Fruit fly (Drosophila melanogaster): ENCODE results near the gene CG7600.

The CG7600 gene

DNA sequence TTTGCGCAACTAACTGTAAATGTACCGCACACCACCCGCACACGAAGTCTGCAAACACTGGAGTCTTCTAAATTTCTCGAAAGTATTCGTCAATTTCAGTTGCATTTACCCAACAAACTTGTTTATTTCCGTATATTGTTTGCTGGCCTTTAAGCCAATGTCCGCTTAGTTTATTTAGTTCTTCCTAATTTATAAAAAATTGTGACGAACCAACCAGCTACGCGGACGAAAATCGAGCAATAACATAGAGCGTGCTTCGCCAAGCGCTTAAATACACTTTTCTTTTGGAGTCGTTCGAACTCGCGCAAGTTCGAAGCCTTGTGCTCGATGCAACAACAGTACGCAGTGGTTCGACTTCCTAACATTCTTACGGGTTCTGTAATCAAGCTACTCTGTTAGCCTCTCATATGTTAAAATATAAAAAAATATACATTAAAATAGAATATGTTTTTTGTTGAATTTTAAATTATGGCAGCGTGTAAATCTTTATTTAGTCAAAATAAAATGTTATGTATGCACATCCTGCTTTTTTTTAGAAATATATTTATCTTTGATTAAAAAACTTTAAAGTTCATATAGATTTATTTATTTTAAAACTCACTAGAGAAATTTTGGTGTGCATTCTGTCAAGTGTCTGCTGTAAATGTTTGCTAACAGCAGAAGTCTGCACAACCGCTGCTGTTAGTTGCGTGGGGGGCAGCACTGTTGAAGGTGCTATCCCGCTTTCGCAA lies 13.1 kb upstream of the CG7600 start, which contains the start of gene GlcAT-P (continued):
- TF ChIP-seq ac (GFP tag; optimal IDR thresholded peaks at IDR 0.05) (no peak), lola (GFP tag; optimal IDR thresholded peaks at IDR 0.05) (peak in 1 of 3 experiments; percentile 77), trem (tag; optimal IDR thresholded peaks at IDR 0.05) (peak; percentile 38), CG18011 (GFP tag; optimal IDR thresholded peaks at IDR 0.05) (no peak), CG5953 (GFP tag; IDR thresholded peaks at IDR 0.05) (no peak), CkIIα-i1 (GFP tag; IDR thresholded peaks at IDR 0.05) (no peak), CG11695 (GFP tag; IDR thresholded peaks at IDR 0.05) (peak; percentile 80), phol (tag; optimal IDR thresholded peaks at IDR 0.05) (peak; percentile 67), row (GFP tag; IDR thresholded peaks at IDR 0.05) (peak; percentile 90), tup (GFP tag; optimal IDR thresholded peaks at IDR 0.05) (no peak), CG11085 (GFP tag; IDR thresholded peaks at IDR 0.05) (0 out of 2 replicates have a peak, but pooled peaks have one; percentile 36), CG7928 (GFP tag; optimal IDR thresholded peaks at IDR 0.05) (no peak), fru (optimal IDR thresholded peaks at IDR 0.05) (no peak), CG12659 (GFP tag; optimal IDR thresholded peaks at IDR 0.05) (peak; percentile 83), chm (GFP tag; IDR thresholded peaks at IDR 0.05) (no peak), CG17385 (GFP tag; optimal IDR thresholded peaks at IDR 0.05) (peak; percentile 71), otp (GFP tag; IDR thresholded peaks at IDR 0.05) (no peak), wor (GFP tag; IDR thresholded peaks at IDR 0.05) (peak; percentile 19; the same call in 1 of the 2 replicates), pnt (GFP tag; optimal IDR thresholded peaks at IDR 0.05) (no peak), nau (GFP tag; optimal IDR thresholded peaks at IDR 0.05) (no peak), CG9609 (GFP tag; optimal IDR thresholded peaks at IDR 0.05) (no peak), CG4820 (GFP tag; optimal IDR thresholded peaks at IDR 0.05) (peak; percentile 20), tgo (GFP tag; IDR thresholded peaks at IDR 0.05) (peak; percentile 64), Bgb (GFP tag; IDR thresholded peaks at IDR 0.05; ENCODE audit: partially characterized antibody) (no peak), CG13123 (GFP tag; optimal IDR thresholded peaks at IDR 0.05) (peak; percentile 11), Dip2 (GFP tag; IDR thresholded peaks at IDR 0.05) (no peak), CG7786 (GFP tag; optimal IDR thresholded peaks at IDR 0.05) (no peak), GATAe (GFP tag; conservative IDR thresholded peaks at IDR 0.05) (no peak), CG5245 (GFP tag; optimal IDR thresholded peaks at IDR 0.05) (no peak), CG13296 (GFP tag; optimal IDR thresholded peaks at IDR 0.05) (peak; percentile 75)

DNA sequence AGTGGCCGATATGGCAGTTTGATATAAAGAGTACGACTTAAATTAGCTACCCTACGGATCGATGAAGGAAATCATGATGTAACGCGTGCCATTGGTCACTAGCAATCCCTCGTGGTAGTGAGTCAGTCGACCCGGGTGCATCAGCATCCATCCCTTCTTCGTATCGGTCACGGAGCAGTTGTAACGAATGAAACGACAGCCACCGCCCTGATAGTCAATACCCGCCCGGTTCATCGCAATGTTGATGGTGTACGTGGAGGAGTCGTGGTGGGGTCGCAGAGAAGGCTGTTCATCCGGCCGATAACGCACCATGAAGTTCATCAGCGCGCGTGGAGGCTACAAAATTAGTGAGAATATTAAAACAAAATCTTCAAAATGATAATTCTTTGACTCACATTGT lies 12.2 kb upstream of the CG7600 start:
- 0 out of 2 replicates have a peak, but pooled peaks have one; percentile 20 for TF ChIP-seq Awh (GFP tag; IDR thresholded peaks at IDR 0.05)
- no peak for TF ChIP-seq Chrac-16 (GFP tag; optimal IDR thresholded peaks at IDR 0.05)
- no peak for TF ChIP-seq dati (GFP tag; IDR thresholded peaks at IDR 0.05)
- TF ChIP-seq CG6791 (GFP tag; IDR thresholded peaks at IDR 0.05; ENCODE audit: partially characterized antibody), result 0 out of 3 replicates have a peak, but pooled peaks have one; percentile 34
- TF ChIP-seq Med (GFP tag), result peak; percentile 30

DNA sequence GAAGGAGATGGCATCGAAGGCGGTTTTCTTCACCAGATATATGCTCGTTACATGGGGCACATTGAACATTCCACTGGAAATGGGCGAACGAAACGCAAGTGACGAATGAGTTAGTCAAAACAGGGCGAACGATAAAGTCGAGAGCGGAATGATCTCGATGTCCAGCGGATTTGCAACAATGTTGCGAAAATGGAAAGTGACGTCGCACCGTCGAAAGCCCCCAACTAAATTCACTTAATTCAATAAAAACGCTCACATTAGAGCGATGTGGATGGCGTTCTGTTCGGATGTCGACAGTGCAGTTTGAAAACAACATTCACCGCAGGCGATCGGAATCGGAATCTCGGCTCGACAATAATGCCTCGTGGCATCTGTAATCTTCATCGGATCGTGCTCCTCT lies 11.3 kb upstream of the CG7600 start, which contains the start of gene CG7607:
Gene CG7607, plus strand, starts transcription at position 301 of the 400 bp plus-strand sequence.
- TF ChIP-seq Ets65A (GFP tag) (peak; percentile 37), CG10654 (GFP tag; optimal IDR thresholded peaks at IDR 0.05) (no peak)
